Worm (Caenorhabditis elegans) whole organism, midembryonic: ENCODE measurements around the gene Y69A2AR.24.

Experiments used
- cog-1 ChIP-seq: sonication (generic microtip); optimal IDR thresholded peaks from 2 replicates; lab custom pipeline; 2016; ENCODE audit warnings: missing genetic modification characterization, missing compliant biosample characterization
- flt-1 ChIP-seq: fragments of 200-800 bp; sonication (Bioruptor generic); IDR thresholded peaks from 2 replicates; pipeline ENCODE4 v1.3.6; 2022; ENCODE audit warnings: missing genetic modification characterization, missing compliant biosample characterization
- klf-2 ChIP-seq: fragments of 200-800 bp; sonication (Bioruptor generic); conservative IDR thresholded peaks from 2 replicates; pipeline ENCODE4 v1.3.6; 2022; ENCODE audit warnings: missing genetic modification reagents, missing genetic modification characterization, missing compliant biosample characterization
- ref-1 ChIP-seq: fragments of 200-800 bp; sonication (Bioruptor generic); conservative IDR thresholded peaks from 2 replicates; pipeline ENCODE4 v1.3.6; 2022; ENCODE audit warnings: missing genetic modification reagents, missing genetic modification characterization, missing compliant biosample characterization
- tab-1 ChIP-seq: fragments of 200-800 bp; sonication (Bioruptor generic); IDR thresholded peaks from 2 replicates; pipeline ENCODE4 v1.3.6; 2022; ENCODE audit warnings: missing genetic modification characterization, missing compliant biosample characterization
- ztf-23 ChIP-seq: fragments of 200-800 bp; sonication (Bioruptor generic); IDR thresholded peaks from 2 replicates; pipeline ENCODE4 v1.3.6; 2022; ENCODE audit warnings: missing genetic modification reagents, missing genetic modification characterization, missing compliant biosample characterization

DNA sequence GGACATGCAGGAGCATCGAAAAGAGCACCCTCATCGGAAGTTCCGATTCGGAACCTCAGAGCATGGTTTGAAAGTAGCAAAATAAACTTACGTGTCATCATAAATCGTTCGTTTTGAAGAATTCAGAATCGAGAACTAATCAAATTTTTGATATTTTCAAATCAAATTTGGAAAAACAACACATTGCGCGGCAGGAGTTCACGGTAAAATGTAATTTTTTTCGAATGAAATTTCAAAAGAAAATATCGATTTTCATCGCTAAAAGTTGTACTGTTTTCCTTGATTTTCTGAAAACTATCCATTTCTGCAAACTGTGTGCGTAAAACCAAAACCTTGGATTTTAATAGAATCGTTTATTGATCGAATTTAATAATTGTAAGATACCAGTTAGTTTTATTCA lies at the start of gene Y69A2AR.24:
- TF ChIP-seq flt-1 (no peak), cog-1 (tag; lab: Kevin White, UChicago) (no peak), ztf-23 (GFP tag; lab: Robert Waterston, UW) (no peak), ref-1 (GFP tag; lab: Robert Waterston, UW) (no peak), tab-1 (GFP tag; lab: Robert Waterston, UW) (no peak), klf-2 (GFP tag; lab: Robert Waterston, UW) (no peak)
